Fruit fly (Drosophila melanogaster) whole organism, embryonic: Measurements from ENCODE around the gene CG13912.

Experiments used
- CG13287 ChIP-seq: fragments of 200-800 bp; sonication (Bioruptor generic); IDR thresholded peaks from 2 replicates; pipeline ENCODE4 v1.3.6; 2022; ENCODE audit warnings: missing biosample characterization, missing genetic modification characterization; ENCODE audit not compliant: partially characterized antibody
- CG13424 ChIP-seq: fragments of 200-800 bp; sonication (Bioruptor generic); optimal IDR thresholded peaks from 2 replicates; lab custom pipeline; 2019; ENCODE audit warnings: missing biosample characterization, mild to moderate bottlenecking, missing genetic modification characterization, moderate library complexity
- CG13624 ChIP-seq: fragments of 200-800 bp; sonication (Bioruptor generic); optimal IDR thresholded peaks from 2 replicates; lab custom pipeline; 2016; ENCODE audit warnings: missing biosample characterization, missing genetic modification characterization
- CG15011 ChIP-seq: fragments of 200-800 bp; sonication (Bioruptor generic); optimal IDR thresholded peaks from 3 replicates; lab custom pipeline; 2018; ENCODE audit warnings: missing biosample characterization, mild to moderate bottlenecking, missing genetic modification characterization
- CG15269 ChIP-seq: fragments of 200-800 bp; sonication (Bioruptor generic); optimal IDR thresholded peaks from 2 replicates; lab custom pipeline; 2018; ENCODE audit warnings: missing biosample characterization, mild to moderate bottlenecking, missing genetic modification characterization, moderate library complexity
- CG15601 ChIP-seq: fragments of 200-800 bp; sonication (Bioruptor generic); optimal IDR thresholded peaks from 3 replicates; lab custom pipeline; 2019; ENCODE audit warnings: missing biosample characterization, mild to moderate bottlenecking, missing genetic modification characterization, moderate library complexity
- CG1603 ChIP-seq: fragments of 200-800 bp; sonication (Bioruptor generic); optimal IDR thresholded peaks from 2 replicates; lab custom pipeline; 2019; ENCODE audit warnings: missing biosample characterization, mild to moderate bottlenecking, missing genetic modification characterization, moderate library complexity
- CG17361 ChIP-seq: fragments of 200-800 bp; sonication (Bioruptor generic); IDR thresholded peaks from 3 replicates; pipeline ENCODE4 v1.3.6; 2022; ENCODE audit warnings: missing biosample characterization, missing genetic modification characterization
- CG2712 ChIP-seq: fragments of 200-800 bp; optimal IDR thresholded peaks from 3 replicates; lab custom pipeline; 2019; ENCODE audit warnings: missing biosample characterization, mild to moderate bottlenecking, missing genetic modification characterization, moderate library complexity
- CG34376 ChIP-seq: fragments of 200-800 bp; sonication (Bioruptor generic); optimal IDR thresholded peaks from 2 replicates; lab custom pipeline; 2018; ENCODE audit warnings: missing biosample characterization, mild to moderate bottlenecking, missing genetic modification characterization
- CG3726 ChIP-seq: fragments of 200-800 bp; sonication (Bioruptor generic); IDR thresholded peaks from 3 replicates; pipeline ENCODE4, ENCODE4 v1.3.6; 2022; ENCODE audit warnings: missing biosample characterization, missing genetic modification characterization
- CG4328 ChIP-seq: fragments of 200-800 bp; sonication (Bioruptor generic); optimal IDR thresholded peaks from 3 replicates; lab custom pipeline; 2017; ENCODE audit warnings: missing biosample characterization, missing genetic modification reagents, missing genetic modification characterization
- CG4820 ChIP-seq: fragments of 200-800 bp; sonication (Bioruptor generic); optimal IDR thresholded peaks from 3 replicates; lab custom pipeline; 2016; ENCODE audit warnings: missing biosample characterization, missing genetic modification characterization
- CG6272 ChIP-seq: fragments of 200-800 bp; sonication (Bioruptor generic); IDR thresholded peaks from 2 replicates; pipeline ENCODE4 v1.3.6; 2022; ENCODE audit warnings: missing biosample characterization, missing genetic modification characterization
- CG6654 ChIP-seq: fragments of 200-800 bp; sonication (Bioruptor generic); optimal IDR thresholded peaks from 2 replicates; lab custom pipeline; 2017; ENCODE audit warnings: missing biosample characterization, mild to moderate bottlenecking, missing genetic modification characterization
- CG6791 ChIP-seq: fragments of 200-800 bp; sonication (Bioruptor generic); IDR thresholded peaks from 3 replicates; pipeline ENCODE4 v1.3.6; 2022; ENCODE audit warnings: missing biosample characterization, missing genetic modification characterization; ENCODE audit not compliant: partially characterized antibody
- CG7987 ChIP-seq: fragments of 200-800 bp; sonication (Bioruptor generic); optimal IDR thresholded peaks from 2 replicates; lab custom pipeline; 2018; ENCODE audit warnings: missing biosample characterization, mild to moderate bottlenecking, missing genetic modification characterization, moderate library complexity
- D ChIP-seq, 2 experiments: fragments of 200-800 bp in 1 of 2; fragments of >200 bp in 1 of 2; sonication (Bioruptor generic) in 1 of 2; optimal IDR thresholded peaks; 2 replicates in 1 of 2; 3 replicates in 1 of 2; lab custom pipeline; 2017; ENCODE audit warnings: mild to moderate bottlenecking in 1 of 2, missing biosample characterization in 1 of 2, missing genetic modification characterization in 1 of 2, missing genetic modification reagents in 1 of 2
- Dp ChIP-seq: fragments of 200-800 bp; sonication (Bioruptor generic); optimal IDR thresholded peaks from 2 replicates; lab custom pipeline; 2018; ENCODE audit warnings: missing biosample characterization, mild to moderate bottlenecking, missing genetic modification characterization, moderate library complexity
- E2f2 ChIP-seq: fragments of 200-800 bp; sonication (Bioruptor generic); IDR thresholded peaks from 2 replicates; pipeline ENCODE4 v1.3.6; 2022; ENCODE audit warnings: missing biosample characterization, missing genetic modification characterization
- Fer2 ChIP-seq: fragments of 200-800 bp; sonication (Bioruptor generic); optimal IDR thresholded peaks from 2 replicates; lab custom pipeline; 2018; ENCODE audit warnings: missing biosample characterization, mild to moderate bottlenecking, missing genetic modification characterization, moderate library complexity
- HmgD ChIP-seq: fragments of 200-800 bp; sonication (Bioruptor generic); optimal IDR thresholded peaks from 3 replicates; lab custom pipeline; 2016; ENCODE audit warnings: missing biosample characterization, missing genetic modification characterization
- HmgZ ChIP-seq: fragments of 200-800 bp; sonication (Bioruptor generic); optimal IDR thresholded peaks from 2 replicates; lab custom pipeline; 2018; ENCODE audit warnings: missing biosample characterization, mild to moderate bottlenecking, missing genetic modification characterization
- Hmx ChIP-seq: fragments of 200-800 bp; sonication (Bioruptor generic); optimal IDR thresholded peaks from 2 replicates; lab custom pipeline; 2016; ENCODE audit warnings: missing biosample characterization, missing genetic modification characterization
- Lhr ChIP-seq: fragments of 200-800 bp; sonication (Bioruptor generic); optimal IDR thresholded peaks from 3 replicates; lab custom pipeline; 2017; ENCODE audit warnings: mild to moderate bottlenecking, missing biosample characterization, missing genetic modification reagents, missing genetic modification characterization
- Med ChIP-seq: fragments of 200-800 bp; sonication (Bioruptor generic); peaks from one replicate; lab custom pipeline; 2016; ENCODE audit warnings: missing biosample characterization, missing genetic modification characterization, mild to moderate bottlenecking, inconsistent platforms, moderate library complexity
- Oli ChIP-seq: fragments of 200-800 bp; sonication (Bioruptor generic); optimal IDR thresholded peaks from 2 replicates; lab custom pipeline; 2018; ENCODE audit warnings: missing biosample characterization, mild to moderate bottlenecking, missing genetic modification characterization, moderate library complexity
- Opbp ChIP-seq: fragments of 200-800 bp; sonication (Bioruptor generic); IDR thresholded peaks from 3 replicates; pipeline ENCODE4 v1.3.6; 2022; ENCODE audit warnings: missing biosample characterization, missing genetic modification characterization; ENCODE audit not compliant: partially characterized antibody
- Scr ChIP-seq: fragments of 200-800 bp; sonication (Bioruptor generic); IDR thresholded peaks from 2 replicates; pipeline ENCODE4 v1.3.6; 2022; ENCODE audit warnings: missing biosample characterization, missing genetic modification characterization; ENCODE audit not compliant: partially characterized antibody
- Sry-δ ChIP-seq: fragments of 200-800 bp; sonication (Bioruptor generic); optimal IDR thresholded peaks from 2 replicates; lab custom pipeline; 2016; ENCODE audit warnings: missing biosample characterization, missing genetic modification characterization
- Trl ChIP-seq, 3 experiments: fragments of >200 bp in 2 of 3; fragments of 200-800 bp in 1 of 3; sonication (Bioruptor generic) in 1 of 3; optimal IDR thresholded peaks; 2 replicates in 1 of 3; 3 replicates in 2 of 3; lab custom pipeline; 2016 to 2017; ENCODE audit warnings: missing biosample characterization in 1 of 3, missing genetic modification characterization in 1 of 3
- ap ChIP-seq: fragments of 200-800 bp; sonication (Bioruptor generic); IDR thresholded peaks from 2 replicates; pipeline ENCODE4 v1.3.6; 2022; ENCODE audit warnings: missing biosample characterization, missing genetic modification characterization
- bbx ChIP-seq: fragments of 200-800 bp; sonication (Bioruptor generic); IDR thresholded peaks from 2 replicates; pipeline ENCODE4 v1.3.6; 2022; ENCODE audit warnings: missing biosample characterization, missing genetic modification characterization; ENCODE audit not compliant: partially characterized antibody
- dmrt99B ChIP-seq: fragments of 200-800 bp; sonication (Bioruptor generic); optimal IDR thresholded peaks from 2 replicates; lab custom pipeline; 2018; ENCODE audit warnings: missing biosample characterization, mild to moderate bottlenecking, missing genetic modification characterization, moderate library complexity
- en ChIP-seq: fragments of 200-800 bp; sonication (Bioruptor generic); optimal IDR thresholded peaks from 2 replicates; lab custom pipeline; 2016; ENCODE audit warnings: missing biosample characterization, missing genetic modification characterization
- grau ChIP-seq: fragments of 200-800 bp; optimal IDR thresholded peaks from 3 replicates; lab custom pipeline; 2019; ENCODE audit warnings: missing biosample characterization, mild to moderate bottlenecking, missing genetic modification characterization, moderate library complexity
- hbn ChIP-seq: fragments of 200-800 bp; sonication (Bioruptor generic); IDR thresholded peaks from 2 replicates; pipeline ENCODE4 v1.3.6; 2022; ENCODE audit warnings: missing biosample characterization, missing genetic modification characterization; ENCODE audit not compliant: partially characterized antibody
- jing ChIP-seq: fragments of 200-800 bp; sonication (Bioruptor generic); optimal IDR thresholded peaks from 2 replicates; lab custom pipeline; 2018; ENCODE audit warnings: missing biosample characterization, mild to moderate bottlenecking, missing genetic modification characterization
- kay ChIP-seq: fragments of 200-800 bp; sonication (Bioruptor generic); optimal IDR thresholded peaks from 2 replicates; lab custom pipeline; 2016; ENCODE audit warnings: missing biosample characterization, missing genetic modification characterization
- ken ChIP-seq: fragments of 200-800 bp; sonication (Bioruptor generic); IDR thresholded peaks from 3 replicates; pipeline ENCODE4 v1.3.6; 2022; ENCODE audit warnings: missing biosample characterization, missing genetic modification characterization
- nmo ChIP-seq: fragments of 200-800 bp; sonication (Bioruptor generic); optimal IDR thresholded peaks from 2 replicates; lab custom pipeline; 2018; ENCODE audit warnings: missing biosample characterization, mild to moderate bottlenecking, missing genetic modification characterization, moderate library complexity
- onecut ChIP-seq: fragments of 200-800 bp; sonication (Bioruptor generic); IDR thresholded peaks from 2 replicates; pipeline ENCODE4 v1.3.6; 2022; ENCODE audit warnings: missing biosample characterization, missing genetic modification characterization
- repo ChIP-seq: fragments of 200-800 bp; sonication (Bioruptor generic); optimal IDR thresholded peaks from 2 replicates; lab custom pipeline; 2016; ENCODE audit warnings: missing biosample characterization, missing genetic modification characterization
- sd ChIP-seq: fragments of 200-800 bp; sonication (Bioruptor generic); optimal IDR thresholded peaks from 3 replicates; lab custom pipeline; 2018; ENCODE audit warnings: missing biosample characterization, mild to moderate bottlenecking, missing genetic modification characterization, moderate library complexity
- sens ChIP-seq: fragments of 200-800 bp; sonication (Bioruptor generic); peaks from one replicate; lab custom pipeline; 2016; ENCODE audit warnings: missing biosample characterization, missing genetic modification characterization
- stwl ChIP-seq: fragments of 200-800 bp; sonication (Bioruptor generic); optimal IDR thresholded peaks from 3 replicates; lab custom pipeline; 2018; ENCODE audit warnings: missing biosample characterization, mild to moderate bottlenecking, missing genetic modification characterization, moderate library complexity
- vvl ChIP-seq: fragments of 200-800 bp; sonication (Bioruptor generic); IDR thresholded peaks from 2 replicates; pipeline ENCODE4 v1.3.6; 2022; ENCODE audit warnings: missing biosample characterization, missing genetic modification characterization

Gene CG13912

dm6 chr3L:1206682-1207421 lies 17.5 kb downstream of the CG13912 start, which contains the start of gene LysB (continued):
- TF ChIP-seq Scr (GFP tag; lab: Robert Waterston, UW) = no peak
- TF ChIP-seq ap (GFP tag; lab: Robert Waterston, UW) = no peak
- peak; percentile 6 for TF ChIP-seq nmo (GFP tag; lab: Kevin White, UChicago)
- 0 out of 2 replicates have a peak, but pooled peaks have one; percentile 30 for TF ChIP-seq vvl
- TF ChIP-seq Lhr (GFP tag; lab: Kevin White, UChicago) = peak; percentile 37
- peak; percentile 79 for TF ChIP-seq HmgD (GFP tag; lab: Kevin White, UChicago)
- peak; percentile 30 for TF ChIP-seq sd (tag; lab: Kevin White, UChicago)
- TF ChIP-seq CG15601 (tag; lab: Kevin White, UChicago) = peak; percentile 66
- peak; percentile 7 for TF ChIP-seq CG13624 (GFP tag; lab: Kevin White, UChicago)
- no peak for TF ChIP-seq kay
- TF ChIP-seq CG17361 (GFP tag; lab: Robert Waterston, UW) = 0 out of 3 replicates have a peak, but pooled peaks have one; percentile 16
- TF ChIP-seq CG1603 (tag; lab: Kevin White, UChicago) = peak; percentile 15
- TF ChIP-seq CG34376 = no peak
- peak; percentile 59 for TF ChIP-seq Dp (GFP tag; lab: Kevin White, UChicago)
- TF ChIP-seq Hmx (GFP tag; lab: Kevin White, UChicago) = no peak
- TF ChIP-seq CG15269 (tag; lab: Kevin White, UChicago) = no peak
- TF ChIP-seq onecut = no peak
- TF ChIP-seq CG4820 (GFP tag; lab: Kevin White, UChicago) = no peak
- no peak for TF ChIP-seq CG6654 (GFP tag; lab: Kevin White, UChicago)
- peak; percentile 16 for TF ChIP-seq CG7987 (GFP tag; lab: Kevin White, UChicago)
- TF ChIP-seq CG4328 (GFP tag; lab: Kevin White, UChicago) = no peak
- no peak for TF ChIP-seq hbn (GFP tag; lab: Robert Waterston, UW)
- TF ChIP-seq CG3726 (GFP tag; lab: Robert Waterston, UW) = no peak
- peak; percentile 16; the same call in 1 of the 2 replicates for TF ChIP-seq CG6272 (GFP tag; lab: Robert Waterston, UW)
- TF ChIP-seq grau (tag; lab: Kevin White, UChicago) = no peak
- TF ChIP-seq Sry-δ (GFP tag; lab: Kevin White, UChicago) = no peak
- no peak for TF ChIP-seq jing
- no peak for TF ChIP-seq en (GFP tag; lab: Kevin White, UChicago)
- TF ChIP-seq D (optimal IDR thresholded peaks at IDR 0.05; lab: Kevin White, UChicago) = no peak
- TF ChIP-seq D (GFP tag; optimal IDR thresholded peaks at IDR 0.05; lab: Kevin White, UChicago) = no peak
- peak; percentile 29; the same call in 1 of the 3 replicates for TF ChIP-seq Opbp (GFP tag; lab: Robert Waterston, UW)
- TF ChIP-seq Oli (tag; lab: Kevin White, UChicago) = no peak
- TF ChIP-seq CG13424 = no peak
- no peak for TF ChIP-seq dmrt99B (tag; lab: Kevin White, UChicago)
- TF ChIP-seq Trl (optimal IDR thresholded peaks at IDR 0.05; lab: Kevin White, UChicago) = no peak
- no peak for TF ChIP-seq Trl (GFP tag; optimal IDR thresholded peaks at IDR 0.05; lab: Kevin White, UChicago)
- TF ChIP-seq E2f2 (GFP tag; lab: Robert Waterston, UW) = peak; percentile 66
- TF ChIP-seq bbx (GFP tag; lab: Robert Waterston, UW) = no peak; the same call in 1 of the 2 replicates
- peak; percentile 80 for TF ChIP-seq HmgZ
- peak; percentile 9 for TF ChIP-seq CG2712 (tag; lab: Kevin White, UChicago)
- TF ChIP-seq repo = no peak
- no peak for TF ChIP-seq sens (GFP tag; lab: Kevin White, UChicago)
- peak; percentile 82 for TF ChIP-seq Med
- TF ChIP-seq Fer2 (tag; lab: Kevin White, UChicago) = no peak
- no peak for TF ChIP-seq CG15011
- TF ChIP-seq ken = no peak
- TF ChIP-seq stwl (tag; lab: Kevin White, UChicago) = peak; percentile 66
- 0 out of 2 replicates have a peak, but pooled peaks have one; percentile 12 for TF ChIP-seq CG13287 (GFP tag; lab: Robert Waterston, UW)
- 0 out of 3 replicates have a peak, but pooled peaks have one; percentile 18 for TF ChIP-seq CG6791 (GFP tag; lab: Robert Waterston, UW)
